Worm (Caenorhabditis elegans) whole organism, early embryonic: Measurements from ENCODE around the gene dnbp-1.
A peak's percentile ranks its signal among the peaks of the same experiment; 100 is the strongest.

Experiments
- B0310.2 ChIP-seq: sonication (generic microtip); optimal IDR thresholded peaks from 2 replicates; lab custom pipeline; 2016; ENCODE audit warnings: mild to moderate bottlenecking, missing genetic modification characterization, missing compliant biosample characterization
- F13C5.2 ChIP-seq: sonication (generic microtip); optimal IDR thresholded peaks from 2 replicates; lab custom pipeline; 2017; ENCODE audit warnings: mild to moderate bottlenecking, missing genetic modification characterization, inconsistent platforms, missing compliant biosample characterization
- aly-1 ChIP-seq: sonication (generic microtip); optimal IDR thresholded peaks from 2 replicates; lab custom pipeline; 2016; ENCODE audit warnings: missing genetic modification characterization, missing compliant biosample characterization
- ama-1 ChIP-seq: fragments of 150-350 bp; optimal IDR thresholded peaks from 2 replicates; lab custom pipeline; 2014
- ceh-13 ChIP-seq: fragments of 200-800 bp; sonication (Bioruptor generic); optimal IDR thresholded peaks from 2 replicates; lab custom pipeline; 2018; ENCODE audit warnings: mild to moderate bottlenecking, missing genetic modification characterization, missing compliant biosample characterization
- ceh-36 ChIP-seq: sonication (generic microtip); optimal IDR thresholded peaks from 2 replicates; lab custom pipeline; 2016; ENCODE audit warnings: missing genetic modification characterization, inconsistent platforms, missing compliant biosample characterization
- ets-7 ChIP-seq: sonication (generic microtip); optimal IDR thresholded peaks from 2 replicates; lab custom pipeline; 2016; ENCODE audit warnings: missing genotype, missing genetic modification characterization, missing compliant biosample characterization
- flt-1 ChIP-seq: fragments of 200-800 bp; sonication (Bioruptor generic); IDR thresholded peaks from 2 replicates; pipeline ENCODE4 v1.3.6; 2022; ENCODE audit warnings: missing genetic modification characterization, missing compliant biosample characterization
- hmbx-1 ChIP-seq: sonication (generic microtip); optimal IDR thresholded peaks from 2 replicates; lab custom pipeline; 2016; ENCODE audit warnings: mild to moderate bottlenecking, missing genetic modification characterization, missing compliant biosample characterization
- hmg-4 ChIP-seq: fragments of 200-800 bp; sonication (Bioruptor generic); optimal IDR thresholded peaks from 2 replicates; lab custom pipeline; 2018; ENCODE audit warnings: mild to moderate bottlenecking, missing genetic modification characterization, missing compliant biosample characterization
- hnd-1 ChIP-seq: sonication (generic microtip); optimal IDR thresholded peaks from 2 replicates; lab custom pipeline; 2016; ENCODE audit warnings: missing genetic modification characterization, missing compliant biosample characterization
- pes-1 ChIP-seq: fragments of 200-800 bp; sonication (Bioruptor generic); IDR thresholded peaks from 2 replicates; pipeline ENCODE4 v1.3.6; 2022; ENCODE audit warnings: missing genetic modification reagents, missing genetic modification characterization, missing compliant biosample characterization
- scrt-1 ChIP-seq: fragments of 200-800 bp; sonication (Bioruptor generic); IDR thresholded peaks from 2 replicates; pipeline ENCODE4 v1.3.6; 2022; ENCODE audit warnings: missing genetic modification characterization, missing compliant biosample characterization
- sea-1 ChIP-seq: fragments of 200-800 bp; sonication (Bioruptor generic); conservative IDR thresholded peaks from 2 replicates; pipeline ENCODE4 v1.3.6; 2022; ENCODE audit warnings: missing genetic modification characterization, missing compliant biosample characterization
- tbx-11 ChIP-seq: fragments of 200-800 bp; sonication (Bioruptor generic); IDR thresholded peaks from 2 replicates; pipeline ENCODE4 v1.3.6; 2022; ENCODE audit warnings: missing genetic modification characterization, missing compliant biosample characterization
- tbx-37 ChIP-seq: fragments of 200-800 bp; sonication (Bioruptor generic); conservative IDR thresholded peaks from 2 replicates; pipeline ENCODE4 v1.3.6; 2022; ENCODE audit warnings: missing genetic modification reagents, missing genetic modification characterization, missing compliant biosample characterization
- tra-4 ChIP-seq: sonication (generic microtip); optimal IDR thresholded peaks from 2 replicates; lab custom pipeline; 2017; ENCODE audit warnings: missing genetic modification characterization, missing compliant biosample characterization

dnbp-1 gene

ce11 chrIV:13945188-13945587 lies 34.5 kb downstream of the dnbp-1 start:
- TF ChIP-seq tbx-11 (GFP tag; lab: Robert Waterston, UW) = 0 out of 2 replicates have a peak, but pooled peaks have one; percentile 15
- no peak for TF ChIP-seq ets-7 (tag; lab: Kevin White, UChicago)
- TF ChIP-seq flt-1 (GFP tag; lab: Robert Waterston, UW) = no peak
- TF ChIP-seq pes-1 (GFP tag; lab: Robert Waterston, UW) = no peak
- no peak for TF ChIP-seq sea-1
- no peak for TF ChIP-seq B0310.2 (tag; lab: Kevin White, UChicago)
- TF ChIP-seq ceh-13 (GFP tag; lab: Kevin White, UChicago) = no peak

ce11 chrIV:13941640-13942039 lies 38.0 kb downstream of the dnbp-1 start:
- no peak for TF ChIP-seq ceh-36 (tag; lab: Kevin White, UChicago)
- no peak for TF ChIP-seq B0310.2 (tag; lab: Kevin White, UChicago)
- TF ChIP-seq tra-4 (tag; lab: Kevin White, UChicago) = no peak
- TF ChIP-seq hnd-1 (tag; lab: Kevin White, UChicago) = no peak
- TF ChIP-seq ama-1 (lab: Kevin White, UChicago) = no peak
- TF ChIP-seq scrt-1 (GFP tag; lab: Robert Waterston, UW) = no peak
- TF ChIP-seq flt-1 (GFP tag; lab: Robert Waterston, UW) = no peak
- no peak for TF ChIP-seq tbx-37 (GFP tag; lab: Robert Waterston, UW)
- TF ChIP-seq aly-1 (tag; lab: Kevin White, UChicago) = no peak
- no peak for TF ChIP-seq ceh-13 (GFP tag; lab: Kevin White, UChicago)
- TF ChIP-seq F13C5.2 = no peak
- no peak for TF ChIP-seq tbx-11 (GFP tag; lab: Robert Waterston, UW)
- TF ChIP-seq sea-1 = no peak
- no peak for TF ChIP-seq hmbx-1 (tag; lab: Kevin White, UChicago)
- no peak for TF ChIP-seq pes-1 (GFP tag; lab: Robert Waterston, UW)
- TF ChIP-seq hmg-4 = no peak
- no peak for TF ChIP-seq ets-7 (tag; lab: Kevin White, UChicago)

ce11 chrIV:13940847-13941246 lies 38.8 kb downstream of the dnbp-1 start:
- TF ChIP-seq hmg-4 (no peak), B0310.2 (tag; lab: Kevin White, UChicago) (no peak), ceh-36 (tag; lab: Kevin White, UChicago) (no peak), pes-1 (GFP tag; lab: Robert Waterston, UW) (no peak), hmbx-1 (tag; lab: Kevin White, UChicago) (no peak), aly-1 (tag; lab: Kevin White, UChicago) (no peak), F13C5.2 (no peak), scrt-1 (GFP tag; lab: Robert Waterston, UW) (no peak), tbx-37 (GFP tag; lab: Robert Waterston, UW) (no peak), hnd-1 (tag; lab: Kevin White, UChicago) (no peak), ama-1 (lab: Kevin White, UChicago) (no peak)

ce11 chrIV:13934086-13934485 lies 45.6 kb downstream of the dnbp-1 start, which contains the start of gene Y37A1A.4:
Y37A1A.4 (plus strand) TSS chrIV:13934386.
- TF ChIP-seq ceh-13 (GFP tag; lab: Kevin White, UChicago) (no peak), sea-1 (no peak), ceh-36 (tag; lab: Kevin White, UChicago) (no peak), hnd-1 (tag; lab: Kevin White, UChicago) (no peak)

- no peak for TF ChIP-seq hmbx-1 (tag; lab: Kevin White, UChicago)
- TF ChIP-seq ceh-36 (tag; lab: Kevin White, UChicago) = no peak
- no peak for TF ChIP-seq F13C5.2
- TF ChIP-seq B0310.2 (tag; lab: Kevin White, UChicago) = no peak
- TF ChIP-seq pes-1 (GFP tag; lab: Robert Waterston, UW) = no peak
- no peak for TF ChIP-seq hmg-4
- TF ChIP-seq hnd-1 (tag; lab: Kevin White, UChicago) = no peak
- no peak for TF ChIP-seq flt-1 (GFP tag; lab: Robert Waterston, UW)
- TF ChIP-seq tbx-37 (GFP tag; lab: Robert Waterston, UW) = no peak
- TF ChIP-seq aly-1 (tag; lab: Kevin White, UChicago) = no peak
- no peak for TF ChIP-seq ceh-13 (GFP tag; lab: Kevin White, UChicago)
These were observed 52.0 kb downstream of the dnbp-1 start for ce11 chrIV:13927641-13928040.

- peak; percentile 44 for TF ChIP-seq tbx-37 (GFP tag; lab: Robert Waterston, UW)
- TF ChIP-seq pes-1 (GFP tag; lab: Robert Waterston, UW) = peak; percentile 69
- peak; percentile 78; the same call in 1 of the 2 replicates for TF ChIP-seq sea-1
These were observed 57.4 kb downstream of the dnbp-1 start for ce11 chrIV:13922289-13922688.

ce11 chrIV:13919207-13919759 lies 60.4 kb downstream of the dnbp-1 start:
- no peak for TF ChIP-seq aly-1 (tag; lab: Kevin White, UChicago)
- no peak for TF ChIP-seq pes-1 (GFP tag; lab: Robert Waterston, UW)
- TF ChIP-seq tra-4 (tag; lab: Kevin White, UChicago) = no peak
- no peak for TF ChIP-seq flt-1 (GFP tag; lab: Robert Waterston, UW)
- TF ChIP-seq ceh-36 (tag; lab: Kevin White, UChicago) = no peak
- no peak for TF ChIP-seq scrt-1 (GFP tag; lab: Robert Waterston, UW)
- no peak for TF ChIP-seq sea-1
- TF ChIP-seq ets-7 (tag; lab: Kevin White, UChicago) = no peak
- TF ChIP-seq tbx-37 (GFP tag; lab: Robert Waterston, UW) = no peak
- no peak for TF ChIP-seq ama-1 (lab: Kevin White, UChicago)
- no peak for TF ChIP-seq F13C5.2
